Worm (Caenorhabditis elegans) whole organism, L2 larva: ENCODE data around the gene lev-9.
A peak's percentile ranks its signal among the peaks of the same experiment; 100 is the strongest.

Experiments
- C34F6.9 ChIP-seq: fragments of 150-350 bp; optimal IDR thresholded peaks from 2 replicates; lab custom pipeline; 2014; ENCODE audit warnings: missing biosample characterization, missing genetic modification characterization
- F13H6.1 ChIP-seq: sonication (generic microtip); optimal IDR thresholded peaks from 2 replicates; lab custom pipeline; 2016; ENCODE audit warnings: missing genetic modification characterization, missing compliant biosample characterization
- R02D3.7 ChIP-seq: fragments of 150-350 bp; optimal IDR thresholded peaks from 2 replicates; lab custom pipeline; 2014; ENCODE audit warnings: missing biosample characterization, missing genetic modification characterization
- alr-1 ChIP-seq: fragments of 150-350 bp; optimal IDR thresholded peaks from 2 replicates; lab custom pipeline; 2014; ENCODE audit warnings: missing biosample characterization, missing genetic modification characterization
- ama-1 ChIP-seq: fragments of 150-350 bp; optimal IDR thresholded peaks from 2 replicates; lab custom pipeline; 2018; ENCODE audit warnings: inconsistent platforms
- ceh-16 ChIP-seq: fragments of 150-350 bp; optimal IDR thresholded peaks from 2 replicates; lab custom pipeline; 2014; ENCODE audit warnings: missing biosample characterization, missing genetic modification characterization
- ceh-82 ChIP-seq: fragments of 150-350 bp; optimal IDR thresholded peaks from 2 replicates; lab custom pipeline; 2014; ENCODE audit warnings: missing biosample characterization, missing genetic modification characterization
- crh-2 ChIP-seq: sonication (generic microtip); optimal IDR thresholded peaks from 2 replicates; lab custom pipeline; 2017; ENCODE audit warnings: missing biosample characterization, missing genetic modification characterization
- elt-1 ChIP-seq: fragments of 150-350 bp; optimal IDR thresholded peaks from 2 replicates; lab custom pipeline; 2014; ENCODE audit warnings: missing biosample characterization, missing genetic modification characterization
- fos-1 ChIP-seq: fragments of 150-350 bp; optimal IDR thresholded peaks from 2 replicates; lab custom pipeline; 2014; ENCODE audit warnings: missing biosample characterization, missing genetic modification characterization
- gmeb-1 ChIP-seq: fragments of 150-350 bp; optimal IDR thresholded peaks from 2 replicates; lab custom pipeline; 2014; ENCODE audit warnings: missing biosample characterization, missing genetic modification characterization
- lin-11 ChIP-seq: fragments of 150-350 bp; sonication (generic microtip); optimal IDR thresholded peaks from 2 replicates; lab custom pipeline; 2014; ENCODE audit warnings: missing biosample characterization, missing genetic modification characterization, inconsistent platforms, mixed read lengths
- lin-13 ChIP-seq: fragments of 150-350 bp; optimal IDR thresholded peaks from 2 replicates; lab custom pipeline; 2014; ENCODE audit warnings: missing biosample characterization, missing genetic modification reagents, missing genetic modification characterization
- lsy-2 ChIP-seq, 2 experiments: fragments of 150-350 bp in 1 of 2; sonication (generic microtip) in 1 of 2; optimal IDR thresholded peaks; 2 replicates each; lab custom pipeline; 2014 to 2017; ENCODE audit warnings: missing biosample characterization in 2 of 2, missing genetic modification characterization in 2 of 2
- mbf-1 ChIP-seq: sonication (generic microtip); optimal IDR thresholded peaks from 2 replicates; lab custom pipeline; 2017; ENCODE audit warnings: missing biosample characterization, missing genetic modification characterization
- nhr-12 ChIP-seq: fragments of 150-350 bp; optimal IDR thresholded peaks from 2 replicates; lab custom pipeline; 2014; ENCODE audit warnings: missing biosample characterization, missing genetic modification characterization
- nhr-129 ChIP-seq: fragments of 150-350 bp; optimal IDR thresholded peaks from 2 replicates; lab custom pipeline; 2014; ENCODE audit warnings: missing biosample characterization, missing genetic modification characterization
- nhr-21 ChIP-seq: fragments of 150-350 bp; optimal IDR thresholded peaks from 2 replicates; lab custom pipeline; 2014; ENCODE audit warnings: missing biosample characterization, missing genetic modification characterization
- nhr-6 ChIP-seq: fragments of 150-350 bp; optimal IDR thresholded peaks from 2 replicates; lab custom pipeline; 2014; ENCODE audit warnings: missing biosample characterization, missing genetic modification characterization
- sem-4 ChIP-seq: fragments of 150-350 bp; optimal IDR thresholded peaks from 2 replicates; lab custom pipeline; 2014; ENCODE audit warnings: missing biosample characterization, missing genetic modification reagents, missing genetic modification characterization
- skn-1 ChIP-seq: sonication (generic microtip); optimal IDR thresholded peaks from 2 replicates; lab custom pipeline; 2017; ENCODE audit warnings: missing biosample characterization, missing genetic modification characterization
- sma-3 ChIP-seq: sonication (generic microtip); optimal IDR thresholded peaks from 2 replicates; lab custom pipeline; 2016; ENCODE audit warnings: missing genetic modification reagents, missing genetic modification characterization, missing compliant biosample characterization
- sma-9 ChIP-seq, 2 experiments: fragments of 150-350 bp in 1 of 2; sonication (generic microtip) in 1 of 2; optimal IDR thresholded peaks; 2 replicates each; lab custom pipeline; 2014 to 2016; ENCODE audit warnings: missing genetic modification characterization in 2 of 2, mild to moderate bottlenecking in 1 of 2, missing biosample characterization in 1 of 2, missing compliant biosample characterization in 1 of 2, missing genetic modification reagents in 1 of 2, moderate library complexity in 1 of 2
- unc-39 ChIP-seq: fragments of 150-350 bp; optimal IDR thresholded peaks from 2 replicates; lab custom pipeline; 2014; ENCODE audit warnings: missing biosample characterization, missing genetic modification characterization
- unc-55 ChIP-seq: fragments of 150-350 bp; sonication (generic microtip); optimal IDR thresholded peaks from 3 replicates; lab custom pipeline; 2014; ENCODE audit warnings: missing biosample characterization, missing genetic modification reagents, missing genetic modification characterization
- ztf-4 ChIP-seq: fragments of 150-350 bp; optimal IDR thresholded peaks from 2 replicates; lab custom pipeline; 2014; ENCODE audit warnings: missing biosample characterization, missing genetic modification characterization

The lev-9 gene

DNA sequence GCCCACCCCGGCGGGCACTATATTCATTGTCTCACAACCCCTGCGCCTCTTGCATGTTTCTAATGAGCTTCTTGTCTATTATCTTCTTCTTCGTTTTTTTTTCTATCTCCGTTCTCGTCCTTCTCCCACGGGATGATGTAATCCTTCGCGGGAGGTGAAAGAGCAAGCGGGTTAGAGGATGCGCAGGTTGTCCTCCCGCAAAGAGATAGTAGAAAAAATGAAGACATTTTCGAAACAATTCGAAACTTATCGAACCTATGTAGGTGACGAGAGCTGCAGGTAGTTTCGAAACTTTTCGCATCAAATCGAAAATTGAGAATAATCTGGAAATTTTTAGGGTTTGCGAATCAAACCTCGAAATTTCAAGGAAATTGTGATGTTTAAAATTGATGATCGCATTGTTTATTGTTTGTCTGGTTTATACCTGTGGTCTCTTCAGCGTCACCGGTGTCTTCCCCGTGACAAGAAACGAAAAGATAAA, 41.2 kb downstream of the lev-9 start (continued):
- TF ChIP-seq nhr-6: no peak

DNA sequence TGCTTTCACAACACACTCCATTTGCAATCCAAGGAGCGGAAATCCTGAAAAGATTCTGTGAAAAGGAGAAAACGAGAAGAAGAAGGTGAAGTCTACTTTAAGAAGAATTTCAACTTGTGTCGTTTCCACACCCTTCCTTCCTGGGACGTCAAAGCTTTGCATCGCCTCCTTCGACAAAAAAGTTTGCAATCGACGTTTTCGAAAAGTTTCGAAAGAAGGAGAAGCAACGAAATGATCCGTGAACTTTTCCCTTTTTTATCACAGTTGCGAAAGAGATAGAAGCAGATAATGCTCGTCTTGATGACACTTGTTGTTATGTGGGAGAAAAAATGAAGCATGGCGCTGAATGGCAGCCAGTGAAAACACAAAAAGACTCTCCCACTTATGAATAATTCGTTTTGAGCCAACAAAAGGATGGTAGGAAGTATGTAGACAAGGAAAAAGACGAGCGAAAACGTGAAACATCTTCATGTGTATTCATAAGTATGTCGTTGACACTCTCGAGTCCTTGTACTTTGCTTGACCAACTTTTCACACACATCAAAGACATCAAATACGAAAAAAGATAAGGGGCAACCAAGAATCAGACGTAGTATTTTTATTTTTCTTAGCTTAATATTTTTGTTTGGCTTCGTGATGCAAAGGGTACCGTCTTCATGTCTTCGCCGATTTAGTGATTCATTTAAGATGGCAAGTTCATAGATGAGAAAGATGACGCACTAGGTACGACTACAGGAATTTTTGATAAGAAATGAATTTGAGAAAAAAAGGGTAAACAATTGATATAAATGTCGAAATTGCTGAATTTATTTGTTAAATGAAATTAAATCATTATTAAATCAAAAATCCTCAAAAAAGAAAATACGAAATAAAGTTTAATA, 42.5 kb downstream of the lev-9 start:
- peak; percentile 53 for TF ChIP-seq sma-3 (GFP tag; lab: Kevin White, UChicago)
- peak; percentile 4 for TF ChIP-seq crh-2
- TF ChIP-seq sem-4 (tag; lab: Kevin White, UChicago): peak; percentile 57
- TF ChIP-seq nhr-129 (tag; lab: Kevin White, UChicago): peak; percentile 24
- TF ChIP-seq skn-1 (tag; lab: Kevin White, UChicago): no peak
- TF ChIP-seq alr-1 (tag; lab: Kevin White, UChicago): no peak
- TF ChIP-seq unc-55: peak; percentile 13
- TF ChIP-seq C34F6.9 (tag; lab: Kevin White, UChicago): peak; percentile 54
- TF ChIP-seq fos-1 (tag; lab: Kevin White, UChicago): peak; percentile 30
- TF ChIP-seq, all 48 proteins: peak for 7

DNA sequence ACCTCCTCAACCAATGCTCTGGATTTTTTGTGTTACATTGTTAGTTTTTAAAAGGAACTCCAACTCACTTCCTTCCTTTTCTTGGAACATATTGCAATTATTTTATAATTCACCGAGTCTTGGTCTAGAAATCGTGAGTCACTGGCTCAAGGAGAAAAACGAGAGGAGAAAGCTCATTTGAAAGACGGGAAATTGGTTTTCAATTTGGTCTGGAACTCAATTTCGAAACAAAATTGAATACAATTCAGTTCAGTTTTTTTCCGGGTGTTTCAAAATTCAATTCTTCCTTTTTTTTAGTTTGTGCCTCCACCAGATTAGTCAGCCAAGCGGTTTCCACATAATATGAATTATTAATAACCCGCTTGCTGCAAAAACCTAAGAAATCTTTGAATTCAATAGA, 43.7 kb downstream of the lev-9 start:
- no peak for TF ChIP-seq lin-11 (tag; lab: Kevin White, UChicago)
- TF ChIP-seq sem-4 (tag; lab: Kevin White, UChicago): peak; percentile 8
- TF ChIP-seq nhr-21 (tag; lab: Kevin White, UChicago): no peak
- TF ChIP-seq sma-3 (GFP tag; lab: Kevin White, UChicago): no peak
- peak; percentile 46 for TF ChIP-seq sma-9 (GFP tag; optimal IDR thresholded peaks at IDR 0.05; lab: Kevin White, UChicago)
- TF ChIP-seq sma-9 (tag; optimal IDR thresholded peaks at IDR 0.05; lab: Kevin White, UChicago): no peak
- TF ChIP-seq R02D3.7: no peak
- TF ChIP-seq unc-39 (tag; lab: Kevin White, UChicago): no peak
- TF ChIP-seq mbf-1: no peak
- TF ChIP-seq, all 48 proteins: peak for 2

DNA sequence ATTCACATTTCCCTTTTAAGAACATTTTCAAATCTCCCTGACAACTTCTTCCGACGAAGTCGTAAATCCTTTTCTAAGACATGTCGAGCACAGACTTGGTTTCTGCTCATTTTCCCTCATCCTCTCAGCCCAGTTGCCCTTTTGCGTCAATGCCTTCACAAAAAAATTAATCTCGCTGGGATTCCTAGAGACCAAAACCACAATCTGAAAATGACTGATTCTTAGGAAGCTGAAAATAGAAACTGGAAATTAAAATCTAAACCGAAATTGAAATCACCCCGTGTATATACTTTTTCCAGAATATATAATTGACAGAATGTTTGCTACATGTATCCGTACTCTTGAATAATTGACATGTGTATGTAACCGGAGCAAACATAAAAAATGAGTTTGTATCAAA, 44.5 kb downstream of the lev-9 start:
- TF ChIP-seq C34F6.9 (tag; lab: Kevin White, UChicago): peak; percentile 9
- no peak for TF ChIP-seq ceh-82

DNA sequence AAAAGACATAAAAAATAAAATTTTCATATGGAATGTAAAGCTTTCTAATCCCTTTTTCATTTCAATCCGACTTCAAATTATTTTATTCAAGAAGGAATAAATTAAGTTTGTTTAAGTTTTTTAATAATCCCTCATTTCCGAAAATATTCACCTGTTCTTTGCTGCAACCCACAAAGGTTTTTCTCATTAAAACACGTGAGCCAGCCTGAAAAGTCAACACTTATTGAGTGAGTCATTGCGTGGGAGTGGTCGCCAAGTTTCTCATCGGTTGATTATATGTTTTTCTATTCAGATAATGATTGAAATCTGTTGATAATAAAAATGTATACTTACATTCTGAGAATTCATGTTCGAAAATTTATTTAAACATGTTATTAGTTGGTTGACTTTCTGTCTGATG, 46.0 kb downstream of the lev-9 start:
- TF ChIP-seq ztf-4: no peak
- peak; percentile 6 for TF ChIP-seq lin-11 (tag; lab: Kevin White, UChicago)
- peak; percentile 11 for TF ChIP-seq sma-9 (GFP tag; optimal IDR thresholded peaks at IDR 0.05; lab: Kevin White, UChicago)
- TF ChIP-seq sma-9 (tag; optimal IDR thresholded peaks at IDR 0.05; lab: Kevin White, UChicago): no peak
- peak; percentile 29 for TF ChIP-seq C34F6.9 (tag; lab: Kevin White, UChicago)
- no peak for TF ChIP-seq nhr-12 (tag; lab: Kevin White, UChicago)
- TF ChIP-seq ceh-16 (tag; lab: Kevin White, UChicago): no peak

DNA sequence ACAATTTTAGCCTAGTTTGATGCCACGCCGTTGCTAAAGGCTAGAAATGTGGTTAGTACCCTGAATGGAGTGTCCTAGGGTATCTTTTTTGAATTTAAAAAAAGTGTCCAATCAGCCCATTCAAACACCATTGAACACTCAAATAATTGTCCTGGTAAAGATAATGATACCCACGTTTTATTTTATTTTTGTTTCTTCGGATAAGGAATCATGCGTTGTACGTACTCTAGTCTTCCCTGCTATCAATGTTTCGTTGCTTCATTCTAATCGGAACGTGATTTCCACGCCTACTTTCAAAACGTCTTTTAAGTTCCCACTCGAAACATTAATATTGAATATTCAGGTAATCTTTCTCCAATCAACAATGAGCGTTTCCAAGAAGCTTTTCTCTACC, 50.9 kb downstream of the lev-9 start, which contains the start of gene got-2.2:
got-2.2 (plus strand) TSS at position 344 of the 394 bp plus-strand sequence.
- TF ChIP-seq fos-1 (tag; lab: Kevin White, UChicago) (peak; percentile 8), sma-9 (GFP tag; optimal IDR thresholded peaks at IDR 0.05; lab: Kevin White, UChicago) (peak; percentile 55), sma-9 (tag; optimal IDR thresholded peaks at IDR 0.05; lab: Kevin White, UChicago) (no peak), gmeb-1 (tag; lab: Kevin White, UChicago) (peak; percentile 19), crh-2 (peak; percentile 25), lin-11 (tag; lab: Kevin White, UChicago) (no peak)

DNA sequence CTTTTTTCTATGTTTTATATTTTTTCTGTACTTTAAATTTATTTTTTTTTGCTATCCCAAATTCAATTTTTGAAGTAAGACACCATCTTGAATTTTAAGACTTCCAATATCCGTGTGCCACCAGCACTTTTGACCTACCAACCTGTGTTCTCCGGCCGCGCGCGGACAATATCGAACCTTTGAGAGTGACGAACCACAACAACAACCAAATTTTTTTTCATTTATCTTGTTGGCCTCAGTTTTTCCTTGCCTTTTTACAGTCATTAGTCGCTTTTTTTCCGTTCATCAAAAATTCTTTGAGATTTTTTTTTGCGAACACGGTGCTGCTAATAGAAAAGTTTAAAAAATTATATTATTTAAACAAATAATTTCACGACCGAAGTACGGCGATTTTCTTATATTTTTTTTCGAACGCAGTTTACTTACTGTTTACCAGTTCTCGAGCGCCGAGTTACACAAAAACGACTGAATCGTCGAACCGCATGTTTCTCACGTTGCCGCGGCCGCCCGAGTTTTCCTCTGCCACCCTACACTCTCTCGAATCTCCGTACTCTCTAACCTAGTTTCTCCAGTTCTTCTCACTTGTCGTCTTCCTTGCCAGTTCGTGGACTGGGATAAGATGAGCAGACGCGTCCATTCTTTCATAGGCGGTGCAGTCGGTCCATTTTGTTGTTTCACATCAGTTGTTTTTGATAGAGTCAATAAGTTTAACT, 51.4 kb downstream of the lev-9 start:
- peak; percentile 5 for TF ChIP-seq ama-1 (lab: Kevin White, UChicago)
- TF ChIP-seq sma-9 (GFP tag; optimal IDR thresholded peaks at IDR 0.05; lab: Kevin White, UChicago): peak; percentile 30
- TF ChIP-seq sma-9 (tag; optimal IDR thresholded peaks at IDR 0.05; lab: Kevin White, UChicago): no peak
- peak; percentile 59 for TF ChIP-seq F13H6.1
- TF ChIP-seq lsy-2 (tag; optimal IDR thresholded peaks at IDR 0.05; lab: Kevin White, UChicago): peak in 1 of 2 experiments; percentile 26
- TF ChIP-seq nhr-6: no peak
- TF ChIP-seq unc-55: peak; percentile 33
- peak; percentile 39 for TF ChIP-seq nhr-129 (tag; lab: Kevin White, UChicago)
- no peak for TF ChIP-seq elt-1
- no peak for TF ChIP-seq lin-13 (GFP tag; lab: Kevin White, UChicago)
- peak; percentile 66 for TF ChIP-seq C34F6.9 (tag; lab: Kevin White, UChicago)
- TF ChIP-seq sem-4 (tag; lab: Kevin White, UChicago): peak; percentile 1
